Worm (Caenorhabditis elegans): ENCODE results near the gene R07G3.8.

The R07G3.8 gene

ce11 chrII:7666967-7667366, 46.7 kb upstream of the R07G3.8 start, which contains the start of gene lir-2:
lir-2 (plus strand) TSS chrII:7667267.
- TF ChIP-seq zip-11 (GFP tag; IDR thresholded peaks at IDR 0.05) (no peak), hlh-30 (tag; optimal IDR thresholded peaks at IDR 0.05; ENCODE audit: insufficient read depth) (peak; percentile 17), hmg-1.1 (GFP tag; IDR thresholded peaks at IDR 0.05) (no peak), Y75B8A.6 (GFP tag; IDR thresholded peaks at IDR 0.05) (no peak), mep-1 (tag; optimal IDR thresholded peaks at IDR 0.05) (peak; percentile 17), ztf-11 (tag; optimal IDR thresholded peaks at IDR 0.05) (no peak)

- TF ChIP-seq aly-2 (tag; optimal IDR thresholded peaks at IDR 0.05) (no peak), R02D3.7 (tag; optimal IDR thresholded peaks at IDR 0.05) (no peak), aha-1 (tag) (peak; percentile 88), unc-62 (GFP tag; optimal IDR thresholded peaks at IDR 0.05 in 1 of 2) (peak in 1 of 2 experiments; percentile 95), unc-62 (tag; optimal IDR thresholded peaks at IDR 0.05) (no peak), ctbp-1 (GFP tag; IDR thresholded peaks at IDR 0.05) (no peak)
Observed at ce11 chrII:7666338-7666737, 46.0 kb upstream of the R07G3.8 start.

- peak; percentile 58 for TF ChIP-seq R02D3.7 (tag; optimal IDR thresholded peaks at IDR 0.05)
- peak in 1 of 2 experiments; percentile 23 for TF ChIP-seq lsy-2 (tag; optimal IDR thresholded peaks at IDR 0.05)
- TF ChIP-seq dpl-1 (GFP tag; optimal IDR thresholded peaks at IDR 0.05), result peak; percentile 73
- TF ChIP-seq aha-1 (tag), result peak; percentile 88
- TF ChIP-seq hlh-30 (tag; optimal IDR thresholded peaks at IDR 0.05; ENCODE audit: insufficient read depth), result peak; percentile 13
- TF ChIP-seq F49E8.2 (tag; optimal IDR thresholded peaks at IDR 0.05; ENCODE audit: borderline replicate concordance), result peak; percentile 44
- peak; percentile 72 for TF ChIP-seq unc-130 (GFP tag; optimal IDR thresholded peaks at IDR 0.05)
- peak; percentile 68 for TF ChIP-seq lin-38 (GFP tag; IDR thresholded peaks at IDR 0.05)
- no peak for TF ChIP-seq F44E2.7 (GFP tag; IDR thresholded peaks at IDR 0.05)
- peak; percentile 55 for TF ChIP-seq mes-2 (tag; optimal IDR thresholded peaks at IDR 0.05; ENCODE audit: poor library complexity, severe bottlenecking)
- no peak for TF ChIP-seq pha-4 (GFP tag; IDR thresholded peaks at IDR 0.05)
- TF ChIP-seq pha-4 (tag; optimal IDR thresholded peaks at IDR 0.05), result no peak
- TF ChIP-seq Y48G9A.11 (GFP tag; IDR thresholded peaks at IDR 0.05), result peak; percentile 43; the same call in 1 of the 2 replicates
- TF ChIP-seq mxl-3 (GFP tag; optimal IDR thresholded peaks at IDR 0.05), result no peak
Observed at ce11 chrII:7663704-7664660, 43.7 kb upstream of the R07G3.8 start, which contains the start of the genes F18A1.7 and rpa-1. F18A1.7 (minus strand) TSS chrII:7663754. rpa-1 (plus strand) TSS chrII:7664582.

ce11 chrII:7663028-7663427, 42.7 kb upstream of the R07G3.8 start:
- no peak for TF ChIP-seq F37D6.2 (tag; optimal IDR thresholded peaks at IDR 0.05)
- peak; percentile 60 for TF ChIP-seq aha-1 (tag)

ce11 chrII:7662008-7662686, 41.8 kb upstream of the R07G3.8 start, which contains the start of gene alfa-1:
alfa-1 (minus strand) TSS chrII:7662522.
- TF ChIP-seq nhr-76 (tag; optimal IDR thresholded peaks at IDR 0.05) (no peak), hlh-11 (tag; optimal IDR thresholded peaks at IDR 0.05) (peak; percentile 45), T20F7.1 (GFP tag; optimal IDR thresholded peaks at IDR 0.05) (peak; percentile 46), pqm-1 (tag; optimal IDR thresholded peaks at IDR 0.05) (peak; percentile 88), ceh-28 (tag; optimal IDR thresholded peaks at IDR 0.05) (no peak), nhr-6 (tag; optimal IDR thresholded peaks at IDR 0.05) (peak; percentile 44), dpl-1 (GFP tag; optimal IDR thresholded peaks at IDR 0.05) (peak; percentile 15), dve-1 (tag; optimal IDR thresholded peaks at IDR 0.05; ENCODE audit: insufficient read depth) (peak; percentile 3), daf-16 (GFP tag; optimal IDR thresholded peaks at IDR 0.05) (no peak), daf-16 (tag; optimal IDR thresholded peaks at IDR 0.05) (peak; percentile 28), mdl-1 (tag; optimal IDR thresholded peaks at IDR 0.05) (no peak), nhr-28 (tag; optimal IDR thresholded peaks at IDR 0.05) (peak; percentile 77), fkh-10 (GFP tag; optimal IDR thresholded peaks at IDR 0.05) (no peak), hlh-30 (tag; optimal IDR thresholded peaks at IDR 0.05; ENCODE audit: insufficient read depth) (peak; percentile 61), snpc-4 (tag; optimal IDR thresholded peaks at IDR 0.05) (no peak), mep-1 (tag; optimal IDR thresholded peaks at IDR 0.05) (peak; percentile 25), pha-4 (GFP tag; IDR thresholded peaks at IDR 0.05) (no peak), pha-4 (tag; optimal IDR thresholded peaks at IDR 0.05) (peak; percentile 59)
